Fruit fly (Drosophila melanogaster) whole organism, prepupa: Measurements from ENCODE around the gene CG6937.

Experiments
- CG32006 ChIP-seq: fragments of 200-800 bp; sonication (Bioruptor generic); optimal IDR thresholded peaks from 3 replicates; lab custom pipeline; 2017; ENCODE audit warnings: missing biosample characterization, mild to moderate bottlenecking, missing genetic modification characterization
- CG6276 ChIP-seq: fragments of 200-800 bp; sonication (Bioruptor generic); optimal IDR thresholded peaks from 2 replicates; lab custom pipeline; 2017; ENCODE audit warnings: missing biosample characterization, mild to moderate bottlenecking, missing genetic modification characterization
- CG6792 ChIP-seq: fragments of 200-800 bp; sonication (Bioruptor generic); optimal IDR thresholded peaks from 3 replicates; lab custom pipeline; 2016; ENCODE audit warnings: missing biosample characterization, missing genetic modification characterization
- Eip75B ChIP-seq: fragments of 200-800 bp; sonication (Bioruptor generic); optimal IDR thresholded peaks from 3 replicates; lab custom pipeline; 2016; ENCODE audit warnings: missing biosample characterization, missing genetic modification characterization
- Hr39 ChIP-seq: fragments of 200-800 bp; sonication (Bioruptor generic); optimal IDR thresholded peaks from 2 replicates; lab custom pipeline; 2016; ENCODE audit warnings: missing biosample characterization, missing genetic modification characterization
- Hr4 ChIP-seq: fragments of 200-800 bp; sonication (Bioruptor generic); optimal IDR thresholded peaks from 3 replicates; lab custom pipeline; 2016; ENCODE audit warnings: missing biosample characterization, missing genetic modification characterization
- Lpt ChIP-seq: fragments of 200-800 bp; sonication (Bioruptor generic); optimal IDR thresholded peaks from 3 replicates; lab custom pipeline; 2016; ENCODE audit warnings: missing biosample characterization, missing genetic modification characterization
- Sox102F ChIP-seq: fragments of 200-800 bp; sonication (Bioruptor generic); optimal IDR thresholded peaks from 2 replicates; lab custom pipeline; 2016; ENCODE audit warnings: missing biosample characterization, mild to moderate bottlenecking, missing genetic modification characterization
- Sox14 ChIP-seq: fragments of 200-800 bp; sonication (Bioruptor generic); optimal IDR thresholded peaks from 3 replicates; lab custom pipeline; 2016; ENCODE audit warnings: missing biosample characterization, missing genetic modification characterization
- fd59A ChIP-seq: fragments of 200-800 bp; sonication (Bioruptor generic); optimal IDR thresholded peaks from 2 replicates; lab custom pipeline; 2017; ENCODE audit warnings: missing biosample characterization, mild to moderate bottlenecking, missing genetic modification characterization, missing genetic modification reagents
- fkh ChIP-seq: fragments of 200-800 bp; sonication (Bioruptor generic); optimal IDR thresholded peaks from 3 replicates; lab custom pipeline; 2017; ENCODE audit warnings: missing biosample characterization, mild to moderate bottlenecking, missing genetic modification characterization, moderate library complexity
- net ChIP-seq: fragments of 200-800 bp; sonication (Bioruptor generic); optimal IDR thresholded peaks from 3 replicates; lab custom pipeline; 2016; ENCODE audit warnings: missing biosample characterization, missing genetic modification characterization
- salr ChIP-seq, 2 experiments: fragments of 200-800 bp; sonication (Bioruptor generic); optimal IDR thresholded peaks; 3 replicates each; lab custom pipeline; 2016 to 2018; ENCODE audit warnings: missing biosample characterization in 2 of 2, missing genetic modification characterization in 2 of 2, mild to moderate bottlenecking in 1 of 2
- topi ChIP-seq: fragments of 200-800 bp; sonication (Bioruptor generic); optimal IDR thresholded peaks from 3 replicates; lab custom pipeline; 2016; ENCODE audit warnings: missing biosample characterization, missing genetic modification characterization

DNA sequence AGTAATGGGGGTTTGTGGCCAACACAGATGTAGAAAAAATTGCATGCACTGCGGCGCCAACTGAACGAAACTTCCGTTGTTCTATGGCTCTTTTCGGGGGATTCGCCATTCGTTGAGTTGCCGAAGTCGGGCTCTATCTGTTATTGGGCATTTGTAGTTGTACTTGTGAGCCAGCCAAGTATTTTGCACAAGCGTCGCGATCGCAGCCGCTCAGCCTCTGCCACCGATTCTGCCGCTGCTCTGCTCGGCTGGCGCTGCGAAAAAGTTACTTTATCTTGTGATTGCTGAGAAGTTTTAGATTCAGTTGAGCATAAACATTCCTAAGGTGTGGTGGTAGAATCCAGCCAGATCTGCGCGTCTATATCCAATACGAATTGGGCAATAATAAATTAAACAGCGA lies 14.7 kb upstream of the CG6937 start, which contains the start of gene CG33110:
- TF ChIP-seq salr (GFP tag; optimal IDR thresholded peaks at IDR 0.05; lab: Kevin White, UChicago) (no peak), topi (GFP tag; lab: Kevin White, UChicago) (no peak), Sox102F (GFP tag; lab: Kevin White, UChicago) (no peak), fkh (GFP tag; lab: Kevin White, UChicago) (no peak), CG6792 (GFP tag; lab: Kevin White, UChicago) (no peak), Eip75B (GFP tag; lab: Kevin White, UChicago) (no peak), net (GFP tag; lab: Kevin White, UChicago) (no peak), CG6276 (no peak), Hr39 (no peak), Lpt (no peak), CG32006 (GFP tag; lab: Kevin White, UChicago) (no peak), fd59A (no peak), Hr4 (GFP tag; lab: Kevin White, UChicago) (no peak), Sox14 (GFP tag; lab: Kevin White, UChicago) (no peak)
